Fruit fly (Drosophila melanogaster) Kc167 (cell line): ENCODE results near the gene Ttc19.

Experiments used
- Myc ChIP-seq: fragments of >200 bp; optimal IDR thresholded peaks from 2 replicates; lab custom pipeline; 2017; ENCODE audit warnings: missing external identifiers
- Sin3A ChIP-seq: fragments of >200 bp; optimal IDR thresholded peaks from 2 replicates; lab custom pipeline; 2018; ENCODE audit warnings: missing external identifiers
- h ChIP-seq: fragments of >200 bp; optimal IDR thresholded peaks from 3 replicates; lab custom pipeline; 2018; ENCODE audit warnings: missing external identifiers
- insv ChIP-seq: fragments of >200 bp; optimal IDR thresholded peaks from 3 replicates; lab custom pipeline; 2018; ENCODE audit warnings: missing external identifiers
- psq ChIP-seq: fragments of >200 bp; optimal IDR thresholded peaks from 2 replicates; lab custom pipeline; 2017; ENCODE audit warnings: missing external identifiers
- ttk ChIP-seq: sonication (Bioruptor generic); optimal IDR thresholded peaks from 2 replicates; lab custom pipeline; 2017; ENCODE audit warnings: missing external identifiers

- TF ChIP-seq h (lab: Kevin White, UChicago) (no peak), psq (lab: Kevin White, UChicago) (no peak), ttk (no peak), insv (lab: Kevin White, UChicago) (no peak), Sin3A (lab: Kevin White, UChicago) (no peak), Myc (no peak)
Observed at dm6 chr2L:19002468-19002867, 42.5 kb downstream of the Ttc19 start.
